Fruit fly (Drosophila melanogaster): Measurements from ENCODE around the gene CG13385.
A peak's percentile ranks its signal among the peaks of the same experiment; 100 is the strongest.

dm6 chr2L:8419382-8419940, 23.0 kb downstream of the CG13385 start:
- TF ChIP-seq CG7045 (GFP tag; optimal IDR thresholded peaks at IDR 0.05): no peak
- no peak for TF ChIP-seq cnc (optimal IDR thresholded peaks at IDR 0.05)
- peak; percentile 70 for TF ChIP-seq pad (GFP tag; optimal IDR thresholded peaks at IDR 0.05)
- no peak for TF ChIP-seq CG11617 (GFP tag; optimal IDR thresholded peaks at IDR 0.05)
- no peak for TF ChIP-seq tj (GFP tag; optimal IDR thresholded peaks at IDR 0.05)
- no peak for TF ChIP-seq CG1620 (GFP tag; optimal IDR thresholded peaks at IDR 0.05)
- no peak for TF ChIP-seq toe (GFP tag; optimal IDR thresholded peaks at IDR 0.05)
- TF ChIP-seq Clk (GFP tag; optimal IDR thresholded peaks at IDR 0.05): no peak
- TF ChIP-seq CG5204 (GFP tag; optimal IDR thresholded peaks at IDR 0.05): no peak
